Fruit fly (Drosophila melanogaster) whole organism, embryonic: ENCODE results near the gene Uck.

Experiments used
- Aef1 ChIP-seq: fragments of 200-800 bp; sonication (Bioruptor generic); IDR thresholded peaks from 3 replicates; pipeline ENCODE4 v1.3.6; 2022; ENCODE audit warnings: missing biosample characterization, missing genetic modification characterization
- CG2889 ChIP-seq: fragments of 200-800 bp; sonication (Bioruptor generic); IDR thresholded peaks from 3 replicates; pipeline ENCODE4 v1.3.6; 2022; ENCODE audit warnings: missing biosample characterization, missing genetic modification characterization
- CG30020 ChIP-seq: fragments of 200-800 bp; optimal IDR thresholded peaks from 2 replicates; lab custom pipeline; 2019; ENCODE audit warnings: missing biosample characterization, mild to moderate bottlenecking, missing genetic modification characterization, moderate library complexity
- CG33557 ChIP-seq: fragments of 200-800 bp; sonication (Bioruptor generic); optimal IDR thresholded peaks from 2 replicates; lab custom pipeline; 2019; ENCODE audit warnings: missing biosample characterization, mild to moderate bottlenecking, missing genetic modification characterization, moderate library complexity
- CG42726 ChIP-seq: fragments of 200-800 bp; sonication (Bioruptor generic); IDR thresholded peaks from 2 replicates; pipeline ENCODE4 v1.3.6; 2022; ENCODE audit warnings: missing biosample characterization, missing genetic modification characterization; ENCODE audit not compliant: partially characterized antibody
- Xrp1 ChIP-seq: fragments of 200-800 bp; sonication (Bioruptor generic); IDR thresholded peaks from 2 replicates; pipeline ENCODE4 v1.3.6; 2022; ENCODE audit warnings: missing biosample characterization, missing genetic modification characterization
- cwo ChIP-seq: fragments of 200-800 bp; sonication (Bioruptor generic); optimal IDR thresholded peaks from 3 replicates; lab custom pipeline; 2017; ENCODE audit warnings: missing biosample characterization, missing genetic modification characterization, mild to moderate bottlenecking, moderate library complexity, missing genetic modification reagents
- fu2 ChIP-seq: fragments of 200-800 bp; sonication (Bioruptor generic); optimal IDR thresholded peaks from 2 replicates; lab custom pipeline; 2016; ENCODE audit warnings: missing biosample characterization, missing genetic modification characterization
- kay ChIP-seq: fragments of 200-800 bp; sonication (Bioruptor generic); optimal IDR thresholded peaks from 2 replicates; lab custom pipeline; 2016; ENCODE audit warnings: missing biosample characterization, missing genetic modification characterization
- klu ChIP-seq: fragments of 200-800 bp; sonication (Bioruptor generic); IDR thresholded peaks from 2 replicates; pipeline ENCODE4 v1.3.6; 2022; ENCODE audit warnings: missing biosample characterization, missing genetic modification characterization
- lov ChIP-seq, 2 experiments: fragments of 200-800 bp in 1 of 2; fragments of >200 bp in 1 of 2; sonication (Bioruptor generic) in 1 of 2; IDR thresholded peaks in 1 of 2; optimal IDR thresholded peaks in 1 of 2; 2 replicates in 1 of 2; 3 replicates in 1 of 2; pipeline versions ENCODE4 v1.3.6 to Lab custom; 2017 to 2022; ENCODE audit warnings: missing biosample characterization in 1 of 2, missing genetic modification characterization in 1 of 2
- nerfin-1 ChIP-seq: fragments of 200-800 bp; sonication (Bioruptor generic); optimal IDR thresholded peaks from 3 replicates; lab custom pipeline; 2019; ENCODE audit warnings: missing biosample characterization, mild to moderate bottlenecking, missing genetic modification characterization, moderate library complexity
- pzg ChIP-seq: fragments of 200-800 bp; sonication (Bioruptor generic); optimal IDR thresholded peaks from 3 replicates; lab custom pipeline; 2018; ENCODE audit warnings: missing biosample characterization, mild to moderate bottlenecking, missing genetic modification characterization, moderate library complexity
- shn ChIP-seq: fragments of 200-800 bp; sonication (Bioruptor generic); optimal IDR thresholded peaks from 3 replicates; lab custom pipeline; 2016; ENCODE audit warnings: missing biosample characterization, missing genetic modification characterization

dm6 chr3R:24272232-24272631, 17.7 kb upstream of the Uck start:
- no peak for TF ChIP-seq lov (optimal IDR thresholded peaks at IDR 0.05; lab: Kevin White, UChicago)
- no peak for TF ChIP-seq lov (GFP tag; IDR thresholded peaks at IDR 0.05; lab: Robert Waterston, UW)
- no peak for TF ChIP-seq kay (GFP tag; lab: Kevin White, UChicago)
- no peak for TF ChIP-seq CG2889 (GFP tag; lab: Robert Waterston, UW)
- TF ChIP-seq fu2, result no peak
- TF ChIP-seq pzg (GFP tag; lab: Kevin White, UChicago), result no peak
- no peak for TF ChIP-seq CG30020 (tag; lab: Kevin White, UChicago)
- TF ChIP-seq Xrp1 (GFP tag; lab: Robert Waterston, UW), result no peak
- no peak for TF ChIP-seq CG33557 (GFP tag; lab: Kevin White, UChicago)
- TF ChIP-seq cwo (GFP tag; lab: Kevin White, UChicago), result no peak
- no peak for TF ChIP-seq klu
- TF ChIP-seq shn, result no peak
- no peak for TF ChIP-seq CG42726 (GFP tag; lab: Robert Waterston, UW)
- no peak for TF ChIP-seq Aef1 (GFP tag; lab: Robert Waterston, UW)
- TF ChIP-seq nerfin-1 (tag; lab: Kevin White, UChicago), result no peak
